Worm (Caenorhabditis elegans): ENCODE measurements around the gene cls-3.

DNA sequence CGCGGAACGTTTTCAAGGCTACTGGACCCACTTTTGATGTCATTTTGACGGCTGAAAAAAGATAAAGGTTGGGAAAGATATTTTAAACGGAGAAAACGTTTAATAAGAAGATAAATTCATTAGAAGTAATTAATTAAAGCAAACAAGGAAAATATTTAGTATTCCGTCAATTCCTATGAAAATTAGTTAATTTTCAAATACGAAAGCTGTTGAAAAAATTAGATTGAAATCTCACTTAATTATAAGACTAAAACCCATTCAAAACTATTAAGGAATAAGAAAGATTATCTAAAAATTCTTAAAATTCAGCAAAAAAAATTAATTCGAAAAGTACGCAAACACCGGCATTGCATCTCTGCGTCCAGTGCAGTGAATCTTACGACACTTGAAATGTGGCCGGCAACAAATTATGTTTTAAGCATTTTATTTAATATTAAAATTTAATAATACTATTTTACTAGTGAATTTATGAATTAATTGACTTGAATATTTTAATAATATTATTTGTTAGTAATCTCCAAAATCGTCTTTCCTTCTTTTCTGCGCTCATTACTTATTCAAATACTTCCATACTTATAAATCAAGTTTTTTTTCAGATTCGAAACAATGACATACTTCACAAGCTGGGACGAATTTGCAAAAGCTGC, 46.0 kb downstream of the cls-3 start, which contains the start of the genes ZK512.2 and ZK512.4:
- TF ChIP-seq ztf-11 (tag; optimal IDR thresholded peaks at IDR 0.05) (no peak), ama-1 (optimal IDR thresholded peaks at IDR 0.05) (no peak), nhr-12 (tag; optimal IDR thresholded peaks at IDR 0.05) (no peak), ceh-82 (tag; optimal IDR thresholded peaks at IDR 0.05) (no peak), zag-1 (tag; optimal IDR thresholded peaks at IDR 0.05) (no peak), ZK546.5 (tag; optimal IDR thresholded peaks at IDR 0.05) (no peak), sem-4 (tag; optimal IDR thresholded peaks at IDR 0.05) (no peak)
